Fruit fly (Drosophila melanogaster): Measurements from ENCODE around the gene CG33169.

Gene CG33169

dm6 chr3L:22868070-22868469 lies 4.4 kb downstream of the CG33169 start, which contains the start of gene EMC4 (continued):
- TF ChIP-seq org-1 (GFP tag; optimal IDR thresholded peaks at IDR 0.05) (no peak), E2f2 (GFP tag; IDR thresholded peaks at IDR 0.05) (peak; percentile 97), jigr1 (GFP tag; IDR thresholded peaks at IDR 0.05) (no peak), CG9932 (GFP tag; IDR thresholded peaks at IDR 0.05) (peak; percentile 73), lilli (GFP tag; optimal IDR thresholded peaks at IDR 0.05) (peak; percentile 74), yki (optimal IDR thresholded peaks at IDR 0.05) (no peak), CG11504 (tag; optimal IDR thresholded peaks at IDR 0.05) (peak; percentile 29), ken (GFP tag; IDR thresholded peaks at IDR 0.05) (no peak; the same call in 2 of the 3 replicates), Ets65A (GFP tag) (peak; percentile 93), CG33213 (GFP tag; optimal IDR thresholded peaks at IDR 0.05) (peak; percentile 63), CG6175 (GFP tag; IDR thresholded peaks at IDR 0.05) (peak; percentile 21; the same call in 1 of the 3 replicates), CG14441 (GFP tag; IDR thresholded peaks at IDR 0.05) (no peak), CG6854 (GFP tag; optimal IDR thresholded peaks at IDR 0.05) (peak; percentile 4), CG9797 (GFP tag; optimal IDR thresholded peaks at IDR 0.05) (peak; percentile 24), shn (GFP tag; optimal IDR thresholded peaks at IDR 0.05) (peak; percentile 24), CG17912 (GFP tag; optimal IDR thresholded peaks at IDR 0.05) (no peak), CG8089 (GFP tag; optimal IDR thresholded peaks at IDR 0.05) (no peak), CG13624 (GFP tag; optimal IDR thresholded peaks at IDR 0.05) (peak; percentile 72), CG7987 (GFP tag; optimal IDR thresholded peaks at IDR 0.05) (peak; percentile 44), CTCF (GFP tag; optimal IDR thresholded peaks at IDR 0.05) (peak; percentile 14), Hmr (GFP tag; optimal IDR thresholded peaks at IDR 0.05) (peak; percentile 29), Opbp (GFP tag; IDR thresholded peaks at IDR 0.05; ENCODE audit: partially characterized antibody) (peak; percentile 82; the same call in 2 of the 3 replicates), sug (tag; optimal IDR thresholded peaks at IDR 0.05) (peak; percentile 59), lola (GFP tag; optimal IDR thresholded peaks at IDR 0.05) (no peak), Bdp1 (GFP tag; optimal IDR thresholded peaks at IDR 0.05) (no peak), bab2 (GFP tag; optimal IDR thresholded peaks at IDR 0.05) (peak; percentile 36), odd (GFP tag; optimal IDR thresholded peaks at IDR 0.05) (no peak), CG15269 (tag; optimal IDR thresholded peaks at IDR 0.05) (peak; percentile 14), CG16863 (GFP tag; optimal IDR thresholded peaks at IDR 0.05) (peak; percentile 35), da (GFP tag; optimal IDR thresholded peaks at IDR 0.05) (no peak), Lpt (GFP tag; optimal IDR thresholded peaks at IDR 0.05) (no peak), CG31388 (GFP tag; optimal IDR thresholded peaks at IDR 0.05) (no peak), Mes4 (GFP tag; optimal IDR thresholded peaks at IDR 0.05) (no peak), H15 (GFP tag; IDR thresholded peaks at IDR 0.05) (no peak), bbx (GFP tag; IDR thresholded peaks at IDR 0.05; ENCODE audit: partially characterized antibody) (peak; percentile 76), CG13287 (GFP tag; IDR thresholded peaks at IDR 0.05; ENCODE audit: partially characterized antibody) (peak; percentile 80), gsb-n (tag; optimal IDR thresholded peaks at IDR 0.05) (peak; percentile 11), mld (GFP tag; IDR thresholded peaks at IDR 0.05; ENCODE audit: partially characterized antibody) (no peak), CG4707 (GFP tag; optimal IDR thresholded peaks at IDR 0.05) (no peak), CG14667 (GFP tag; IDR thresholded peaks at IDR 0.05) (no peak), Camta (GFP tag; optimal IDR thresholded peaks at IDR 0.05) (no peak), Usf (GFP tag; optimal IDR thresholded peaks at IDR 0.05) (no peak), mirr (GFP tag; optimal IDR thresholded peaks at IDR 0.05) (no peak), ATbp (GFP tag; optimal IDR thresholded peaks at IDR 0.05) (no peak), Ravus (GFP tag; IDR thresholded peaks at IDR 0.05) (no peak), Tbp (GFP tag; optimal IDR thresholded peaks at IDR 0.05) (no peak), Med (GFP tag) (peak; percentile 96), CG10209 (GFP tag; optimal IDR thresholded peaks at IDR 0.05) (peak; percentile 9), Nf-YB (GFP tag; optimal IDR thresholded peaks at IDR 0.05) (no peak), CG18599 (GFP tag; optimal IDR thresholded peaks at IDR 0.05) (peak; percentile 38), CG7963 (GFP tag; IDR thresholded peaks at IDR 0.05; ENCODE audit: partially characterized antibody) (peak; percentile 50; the same call in 1 of the 3 replicates), crc (GFP tag; optimal IDR thresholded peaks at IDR 0.05) (no peak)
